Worm (Caenorhabditis elegans) whole organism, L4/young adult: Measurements from ENCODE around the gene C02B10.3.

Experiments
- W03F9.2 ChIP-seq: fragments of 150-350 bp; optimal IDR thresholded peaks from 2 replicates; lab custom pipeline; 2014; ENCODE audit warnings: missing biosample characterization, missing genetic modification characterization
- dao-5 ChIP-seq: sonication (generic microtip); optimal IDR thresholded peaks from 2 replicates; lab custom pipeline; 2016; ENCODE audit warnings: missing genotype, missing genetic modification characterization, moderate library complexity, missing compliant biosample characterization
- him-1 ChIP-seq: sonication (generic microtip); optimal IDR thresholded peaks from 2 replicates; lab custom pipeline; 2016; ENCODE audit warnings: missing genotype, missing genetic modification reagents, missing genetic modification characterization, missing compliant biosample characterization

The C02B10.3 gene

DNA sequence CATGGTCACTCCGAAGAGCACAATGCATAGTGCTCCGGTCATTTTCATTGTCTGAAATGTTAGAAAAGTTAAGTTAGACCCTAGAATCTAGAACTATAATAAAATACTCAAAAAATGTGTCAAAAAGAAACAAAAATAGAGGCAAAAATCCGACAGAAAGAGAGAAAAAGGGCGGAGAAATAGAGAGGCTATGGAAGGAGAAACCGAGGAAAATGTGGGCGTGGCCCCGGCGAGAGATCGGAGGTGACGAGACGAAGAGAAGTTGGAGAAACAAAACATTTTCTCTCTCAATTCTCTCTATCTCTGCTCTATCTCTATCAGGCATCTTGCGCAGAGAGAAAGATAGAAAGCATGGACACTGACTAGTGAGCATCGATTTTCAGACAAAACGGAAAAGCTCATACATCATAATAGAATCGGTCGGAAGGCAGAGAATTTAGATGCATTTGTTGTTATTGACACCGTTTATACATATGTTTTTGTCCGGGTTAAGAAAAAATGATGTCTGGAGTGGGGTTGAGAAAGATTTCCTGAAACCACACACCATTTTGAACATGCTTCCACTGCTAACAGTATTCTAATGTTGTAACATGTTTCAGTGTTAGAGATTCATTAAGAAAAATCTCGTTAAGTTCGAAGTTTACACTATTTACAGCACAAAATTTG lies at the start of gene C02B10.3:
TSS of gene C02B10.3 (minus strand) at position 51 of the 666 bp plus-strand sequence.
- no peak for TF ChIP-seq W03F9.2
- TF ChIP-seq him-1 (tag; lab: Kevin White, UChicago): peak; percentile 48

DNA sequence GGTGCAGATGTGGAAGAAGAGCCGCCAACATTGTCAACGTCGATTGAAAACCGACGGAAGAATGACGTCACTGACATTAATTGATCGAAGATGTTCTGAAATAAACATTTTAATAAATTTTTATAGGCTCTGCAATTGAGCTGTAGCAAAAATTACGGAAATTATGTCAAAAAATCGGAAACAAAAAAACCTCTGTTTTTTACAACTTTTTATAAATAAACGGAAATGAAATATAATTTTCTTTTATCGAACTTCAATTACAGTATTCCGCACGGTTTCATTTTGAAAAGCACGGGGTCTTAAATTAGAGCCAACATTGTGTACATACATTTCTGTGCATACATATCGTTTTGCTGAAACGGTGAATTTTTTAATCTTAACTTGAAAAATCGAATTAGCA lies 49.3 kb upstream of the C02B10.3 start, which contains the start of gene soc-2:
TSS of gene soc-2 (minus strand) at position 101 of the 400 bp plus-strand sequence.
- TF ChIP-seq him-1 (tag; lab: Kevin White, UChicago): no peak
- TF ChIP-seq dao-5 (tag; lab: Kevin White, UChicago): no peak
- TF ChIP-seq W03F9.2: no peak

DNA sequence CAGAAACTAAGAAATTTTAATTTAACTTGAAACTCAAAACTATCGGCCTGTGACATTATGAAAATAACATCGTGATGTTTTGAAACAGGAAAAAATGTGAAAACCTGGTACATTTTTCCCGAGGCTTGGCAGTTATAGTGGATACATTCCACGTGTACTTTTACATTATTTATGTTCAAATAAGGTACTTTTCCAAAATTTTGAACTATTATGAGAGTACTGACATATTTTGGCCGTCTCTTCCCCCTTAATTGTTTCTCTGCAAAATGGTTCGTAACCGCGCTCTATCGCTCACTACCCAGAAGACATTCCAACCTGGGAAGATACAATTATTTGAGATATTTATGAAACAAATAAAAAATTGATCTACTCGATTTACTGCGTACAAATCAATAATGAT lies 46.7 kb upstream of the C02B10.3 start, which contains the start of gene C24D10.5:
TSS of gene C24D10.5 (plus strand) at position 301 of the 400 bp plus-strand sequence.
- no peak for TF ChIP-seq W03F9.2
- no peak for TF ChIP-seq dao-5 (tag; lab: Kevin White, UChicago)
- TF ChIP-seq him-1 (tag; lab: Kevin White, UChicago): no peak

DNA sequence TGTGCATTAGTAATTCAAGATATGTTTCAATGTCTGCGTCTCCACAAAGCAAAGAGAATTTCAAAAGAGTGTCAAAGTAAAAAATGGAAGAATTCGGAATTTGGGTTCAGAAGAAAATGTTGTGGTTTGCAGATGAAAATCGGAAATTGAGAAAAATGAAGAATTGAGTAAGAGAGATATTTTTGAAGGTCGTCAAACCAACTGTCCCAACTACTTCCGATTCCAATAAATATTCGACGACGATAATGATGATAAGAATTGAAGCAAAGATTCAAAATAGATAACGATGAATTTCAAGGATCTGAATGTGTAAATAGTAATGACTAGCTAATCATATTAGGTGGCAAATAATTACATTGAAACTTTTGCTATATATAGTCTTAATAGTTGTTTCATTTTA lies 36.9 kb upstream of the C02B10.3 start:
- no peak for TF ChIP-seq dao-5 (tag; lab: Kevin White, UChicago)
- no peak for TF ChIP-seq W03F9.2
- TF ChIP-seq him-1 (tag; lab: Kevin White, UChicago): no peak

DNA sequence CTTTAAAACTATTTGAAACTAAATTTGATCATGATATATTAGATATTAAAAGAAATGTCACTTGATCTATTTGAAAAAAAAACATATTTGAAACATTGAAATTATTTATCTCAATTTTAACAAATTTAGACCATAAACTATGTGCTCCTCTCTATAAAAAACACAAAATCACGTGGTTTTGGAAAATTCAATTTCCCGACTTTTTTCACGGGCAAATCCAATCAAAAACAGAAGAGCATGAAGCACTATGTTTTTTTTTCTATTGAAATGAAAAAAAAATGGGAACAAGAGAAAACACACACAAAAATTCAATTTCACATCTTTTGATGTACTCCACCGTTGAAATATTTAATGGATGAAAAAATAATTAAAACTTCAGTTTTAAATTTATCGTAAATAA lies 36.1 kb upstream of the C02B10.3 start:
- TF ChIP-seq W03F9.2: no peak
- no peak for TF ChIP-seq him-1 (tag; lab: Kevin White, UChicago)
- TF ChIP-seq dao-5 (tag; lab: Kevin White, UChicago): no peak

DNA sequence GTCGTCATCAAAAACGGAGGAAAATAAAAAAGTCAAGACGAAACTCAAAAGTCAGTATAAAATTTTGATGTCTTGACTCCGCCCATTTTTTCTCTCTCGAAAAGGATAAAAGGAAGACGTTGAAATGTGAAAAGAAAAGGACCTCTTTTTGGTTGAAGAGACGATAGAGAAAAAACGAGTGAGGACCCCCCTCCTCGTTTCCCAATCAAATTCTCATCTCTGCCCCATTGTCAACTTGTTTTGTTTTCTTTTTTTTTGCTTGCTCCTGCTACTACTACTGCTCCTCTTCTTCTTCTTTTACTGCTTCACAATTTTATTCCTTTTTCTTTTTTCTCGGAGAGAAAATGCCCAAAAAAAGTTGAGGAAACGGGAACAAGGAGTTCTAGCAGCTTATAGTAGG lies 34.7 kb upstream of the C02B10.3 start:
- no peak for TF ChIP-seq W03F9.2
- TF ChIP-seq him-1 (tag; lab: Kevin White, UChicago): peak; percentile 11

DNA sequence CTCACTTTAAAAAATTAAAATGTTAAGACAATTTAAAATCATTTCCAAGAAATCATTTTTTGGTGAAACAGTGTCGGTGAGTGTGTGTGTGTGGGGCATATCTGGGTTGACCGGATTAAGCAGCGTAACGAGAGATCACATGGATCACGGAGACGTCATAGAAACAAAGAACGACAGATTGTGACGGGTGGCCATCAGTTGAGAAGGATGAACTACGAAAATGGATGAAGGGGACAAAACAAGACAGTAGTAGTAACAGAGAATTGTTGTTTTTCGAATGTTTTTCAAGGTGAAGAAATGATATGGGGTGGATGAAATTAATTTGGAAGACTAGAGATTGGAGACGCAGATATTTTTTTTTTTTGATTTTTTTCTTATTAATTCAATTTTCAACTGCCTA lies 33.4 kb upstream of the C02B10.3 start:
- no peak for TF ChIP-seq W03F9.2
- TF ChIP-seq him-1 (tag; lab: Kevin White, UChicago): no peak
- no peak for TF ChIP-seq dao-5 (tag; lab: Kevin White, UChicago)

DNA sequence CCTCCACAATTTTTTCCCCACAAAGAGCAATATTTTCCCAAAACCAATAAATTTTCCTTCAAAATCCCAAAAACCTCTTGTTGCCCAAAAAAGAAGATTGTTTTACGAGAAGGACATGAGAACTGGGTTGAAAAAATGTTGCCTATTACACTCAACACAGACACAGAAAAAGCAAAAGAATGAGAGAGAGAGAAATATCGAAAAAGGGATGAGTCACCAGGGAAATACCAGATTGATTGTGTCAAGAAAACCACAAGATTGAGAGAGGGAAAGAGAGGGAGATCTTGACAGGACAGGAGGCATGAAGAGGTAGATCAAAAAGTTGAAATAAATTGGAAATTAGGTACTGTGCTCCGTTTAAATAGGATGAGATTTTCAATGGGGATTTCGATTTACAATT lies 31.7 kb upstream of the C02B10.3 start:
- no peak for TF ChIP-seq W03F9.2
- no peak for TF ChIP-seq dao-5 (tag; lab: Kevin White, UChicago)
- TF ChIP-seq him-1 (tag; lab: Kevin White, UChicago): no peak

DNA sequence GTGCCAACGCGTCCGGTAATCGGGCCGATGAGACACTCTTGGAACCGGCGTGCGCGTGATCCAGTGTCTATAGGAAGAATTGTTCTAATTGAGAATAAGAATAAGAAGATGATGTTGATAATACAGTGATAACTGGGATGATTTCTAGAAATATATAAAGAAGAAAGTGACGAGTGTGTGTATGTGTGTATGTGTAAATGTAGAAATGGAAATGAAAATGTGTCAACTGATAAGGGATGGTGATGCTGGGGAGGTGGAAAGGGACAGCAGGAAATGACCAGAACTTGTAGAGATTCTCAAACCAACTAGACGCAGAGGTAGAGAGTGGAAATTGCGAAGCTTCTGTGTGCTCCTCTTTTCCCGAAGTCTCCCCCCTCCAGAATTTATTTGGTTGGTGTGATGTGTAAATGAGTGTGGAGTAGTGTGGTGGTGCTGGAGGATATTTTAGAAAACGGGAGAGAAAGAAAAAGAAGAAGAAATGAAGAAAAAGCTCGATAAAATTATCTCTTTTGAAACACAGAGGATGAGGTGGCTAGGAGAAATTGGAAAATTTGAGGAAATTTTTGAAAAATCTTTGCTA lies 30.8 kb upstream of the C02B10.3 start:
- TF ChIP-seq dao-5 (tag; lab: Kevin White, UChicago): no peak
- TF ChIP-seq him-1 (tag; lab: Kevin White, UChicago): no peak
- TF ChIP-seq W03F9.2: no peak

DNA sequence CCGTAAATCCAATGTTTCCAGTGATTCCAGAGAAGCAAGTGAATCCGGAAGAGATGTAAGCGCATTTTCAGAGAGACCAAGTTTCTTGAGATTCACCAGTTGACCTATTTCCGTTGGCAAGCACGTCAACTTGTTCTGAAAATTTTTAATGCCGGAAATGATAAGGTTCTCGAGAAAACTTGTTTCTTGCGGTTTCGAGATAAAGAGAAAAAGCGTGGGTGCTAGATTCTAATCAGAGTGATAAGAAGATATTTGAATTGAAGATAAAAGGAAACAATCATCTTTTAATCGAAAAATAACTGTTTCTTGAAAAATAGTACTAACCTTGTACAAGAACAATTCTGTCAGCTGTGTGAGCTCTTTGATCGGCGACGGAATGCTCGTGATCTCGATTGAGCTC lies 28.7 kb upstream of the C02B10.3 start:
- TF ChIP-seq dao-5 (tag; lab: Kevin White, UChicago) (no peak), W03F9.2 (no peak), him-1 (tag; lab: Kevin White, UChicago) (no peak)

DNA sequence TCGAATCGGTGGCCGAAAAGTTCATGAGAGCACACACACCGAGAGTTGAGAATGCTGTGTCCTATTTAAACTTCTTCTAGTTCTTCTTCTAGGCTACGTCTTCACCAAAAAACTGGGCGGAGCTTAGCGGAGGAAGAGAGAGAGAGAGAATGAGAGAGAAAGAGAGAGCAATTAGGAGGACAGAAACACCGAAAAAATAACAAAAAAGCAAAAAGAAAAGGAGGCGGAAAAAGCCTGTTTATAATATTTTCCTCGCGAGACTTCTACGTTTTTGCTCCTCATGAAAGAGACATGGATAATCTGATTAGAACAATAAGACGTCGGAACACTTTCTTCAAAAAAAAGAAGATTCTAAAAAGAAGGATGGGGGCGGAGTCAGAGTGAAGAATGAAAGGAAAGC lies 18.9 kb upstream of the C02B10.3 start, which contains the start of gene tkr-3:
TSS of gene tkr-3 (minus strand) at position 101 of the 400 bp plus-strand sequence.
- no peak for TF ChIP-seq him-1 (tag; lab: Kevin White, UChicago)

DNA sequence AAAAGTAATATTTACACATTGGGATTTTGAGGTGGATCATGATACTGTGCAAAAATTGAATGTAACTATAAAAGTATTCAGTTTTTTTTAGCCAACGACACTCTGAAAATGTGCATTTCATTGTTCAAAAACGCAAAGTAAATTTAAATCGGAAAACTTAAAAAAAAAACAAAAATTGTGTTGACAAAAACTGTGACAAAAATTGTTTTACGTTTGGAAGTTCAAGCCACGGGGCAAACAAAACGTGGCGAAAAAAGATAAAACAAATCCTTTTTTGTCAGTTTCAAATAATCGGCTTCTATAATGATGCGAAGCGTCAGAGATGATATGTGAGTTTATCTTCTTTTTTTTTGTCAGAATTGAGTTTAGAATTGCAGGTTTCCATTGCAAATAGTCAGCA lies 8.5 kb upstream of the C02B10.3 start, which contains the start of gene AC7.3:
TSS of gene AC7.3 (plus strand) at position 301 of the 400 bp plus-strand sequence.
- TF ChIP-seq dao-5 (tag; lab: Kevin White, UChicago) (no peak), him-1 (tag; lab: Kevin White, UChicago) (no peak)

DNA sequence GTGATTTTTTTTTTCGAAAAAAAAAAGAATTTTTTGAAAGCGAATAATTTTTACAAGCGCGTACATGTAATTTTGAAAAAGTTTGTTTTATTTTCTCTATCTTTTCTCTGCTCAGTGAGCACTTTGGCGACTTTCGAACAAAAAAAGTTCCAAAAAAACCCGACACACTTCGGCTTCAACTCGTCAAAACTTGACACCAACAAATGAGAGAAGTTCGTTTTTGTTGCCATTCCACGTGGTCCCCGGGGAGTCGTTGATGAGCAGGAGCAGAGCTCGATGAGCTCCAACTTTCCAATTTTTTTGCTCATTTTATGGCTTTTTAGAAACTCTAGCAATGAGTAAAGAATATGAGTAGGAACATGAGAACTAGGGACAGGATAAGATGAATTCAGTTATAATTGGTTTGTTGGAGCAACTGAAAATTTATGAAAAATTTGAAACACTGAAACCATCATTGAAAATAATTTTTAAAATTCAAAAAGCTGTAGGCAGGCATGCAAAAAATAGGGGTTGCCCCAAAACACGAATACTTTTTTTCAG lies 7.4 kb upstream of the C02B10.3 start:
- TF ChIP-seq him-1 (tag; lab: Kevin White, UChicago) (no peak), dao-5 (tag; lab: Kevin White, UChicago) (no peak), W03F9.2 (no peak)

DNA sequence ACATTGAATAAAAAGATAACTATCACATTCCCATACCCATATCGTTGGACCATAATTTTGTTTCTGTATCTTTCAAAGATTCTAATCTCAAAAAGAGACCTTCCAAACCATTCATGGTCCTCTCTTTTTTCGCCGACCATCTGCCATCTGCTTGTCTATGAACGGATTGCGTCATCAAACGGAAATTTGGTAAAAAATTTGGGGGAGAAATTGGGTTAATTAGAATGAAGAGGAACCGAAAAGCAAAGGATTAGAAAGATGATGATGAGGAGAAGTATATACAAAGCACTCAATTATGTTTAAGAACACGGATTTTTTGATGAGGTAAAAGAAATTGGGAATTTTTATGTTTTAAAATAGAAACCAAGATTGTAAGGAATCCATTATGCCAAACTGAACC lies 6.9 kb upstream of the C02B10.3 start:
- TF ChIP-seq W03F9.2 (no peak), dao-5 (tag; lab: Kevin White, UChicago) (no peak), him-1 (tag; lab: Kevin White, UChicago) (no peak)
